Worm (Caenorhabditis elegans) whole organism, L4/young adult: Measurements from ENCODE around the gene lgc-48.

Experiments used
- W03F9.2 ChIP-seq: fragments of 150-350 bp; optimal IDR thresholded peaks from 2 replicates; lab custom pipeline; 2014; ENCODE audit warnings: missing biosample characterization, missing genetic modification characterization
- dao-5 ChIP-seq: sonication (generic microtip); optimal IDR thresholded peaks from 2 replicates; lab custom pipeline; 2016; ENCODE audit warnings: missing genotype, missing genetic modification characterization, moderate library complexity, missing compliant biosample characterization
- him-1 ChIP-seq: sonication (generic microtip); optimal IDR thresholded peaks from 2 replicates; lab custom pipeline; 2016; ENCODE audit warnings: missing genotype, missing genetic modification reagents, missing genetic modification characterization, missing compliant biosample characterization

- TF ChIP-seq W03F9.2 (tag; lab: Kevin White, UChicago): no peak
- TF ChIP-seq dao-5 (tag; lab: Kevin White, UChicago): no peak
- no peak for TF ChIP-seq him-1 (tag; lab: Kevin White, UChicago)
Measured at ce11 chrV:13295859-13296258, 44.2 kb upstream of the lgc-48 start, which contains the start of gene uig-1.
